Worm (Caenorhabditis elegans) whole organism, L3 larva: ENCODE data around the gene R05F9.7.

Source experiments
- elt-1 ChIP-seq: fragments of 150-350 bp; optimal IDR thresholded peaks from 2 replicates; lab custom pipeline; 2014; ENCODE audit warnings: missing biosample characterization, missing genetic modification characterization
- elt-2 ChIP-seq: sonication (generic microtip); optimal IDR thresholded peaks from 2 replicates; lab custom pipeline; 2016; ENCODE audit warnings: missing genetic modification reagents, mild to moderate bottlenecking, missing genetic modification characterization, missing compliant biosample characterization
- elt-3 ChIP-seq, 3 experiments: fragments of 150-350 bp in 1 of 3; sonication (generic microtip) in 2 of 3; optimal IDR thresholded peaks; 2 replicates in 2 of 3; 4 replicates in 1 of 3; lab custom pipeline; 2014 to 2017; ENCODE audit warnings: missing biosample characterization in 3 of 3, missing genetic modification characterization in 3 of 3
- fkh-10 ChIP-seq: sonication (generic microtip); optimal IDR thresholded peaks from 2 replicates; lab custom pipeline; 2017; ENCODE audit warnings: missing biosample characterization, missing genetic modification reagents, missing genetic modification characterization
- jun-1 ChIP-seq: fragments of 150-350 bp; optimal IDR thresholded peaks from 2 replicates; lab custom pipeline; 2014; ENCODE audit warnings: missing biosample characterization, missing genetic modification reagents, missing genetic modification characterization
- lin-15B ChIP-seq: fragments of 150-350 bp; optimal IDR thresholded peaks from 2 replicates; lab custom pipeline; 2014; ENCODE audit warnings: missing biosample characterization, missing genetic modification characterization
- nhr-23 ChIP-seq: fragments of 150-350 bp; optimal IDR thresholded peaks from 2 replicates; lab custom pipeline; 2014; ENCODE audit warnings: missing biosample characterization, missing genetic modification reagents, missing genetic modification characterization
- pha-4 ChIP-seq: fragments of 150-350 bp; optimal IDR thresholded peaks from 2 replicates; lab custom pipeline; 2014; ENCODE audit warnings: missing biosample characterization, missing genetic modification reagents, missing genetic modification characterization
- snpc-4 ChIP-seq: fragments of 150-350 bp; optimal IDR thresholded peaks from 2 replicates; lab custom pipeline; 2014; ENCODE audit warnings: missing biosample characterization, missing genetic modification characterization
- unc-39 ChIP-seq: sonication (generic microtip); optimal IDR thresholded peaks from 4 replicates; lab custom pipeline; 2017; ENCODE audit warnings: missing biosample characterization, missing genetic modification characterization
- ztf-11 ChIP-seq: fragments of 150-350 bp; optimal IDR thresholded peaks from 2 replicates; lab custom pipeline; 2014; ENCODE audit warnings: missing biosample characterization, missing genetic modification characterization

DNA sequence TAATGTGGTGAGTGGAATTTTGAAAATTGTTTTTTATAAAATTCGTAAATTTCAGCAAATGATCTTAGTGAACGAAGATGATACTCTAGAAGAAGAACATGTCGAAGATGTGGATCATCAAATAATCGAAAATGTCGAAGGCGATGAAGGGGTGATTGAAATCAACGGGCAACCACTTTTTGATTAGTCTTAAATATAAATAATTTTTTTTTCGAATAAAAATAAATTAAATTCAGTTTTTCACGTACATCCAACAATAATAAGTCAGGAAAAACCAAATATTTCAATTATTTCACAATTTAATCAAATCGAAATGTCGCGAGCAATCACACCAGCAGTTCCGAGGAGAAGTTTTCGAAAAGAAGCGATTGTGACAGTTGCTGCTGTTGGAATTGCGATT lies 51.7 kb downstream of the R05F9.7 start, which contains the start of gene ZK546.4:
- no peak for TF ChIP-seq snpc-4
- no peak for TF ChIP-seq pha-4 (tag; lab: Kevin White, UChicago)
- TF ChIP-seq ztf-11 (tag; lab: Kevin White, UChicago) = no peak
- TF ChIP-seq lin-15B = no peak
- no peak for TF ChIP-seq fkh-10
- TF ChIP-seq jun-1 (tag; lab: Kevin White, UChicago) = no peak
- no peak for TF ChIP-seq elt-3 (tag; optimal IDR thresholded peaks at IDR 0.05; lab: Kevin White, UChicago)
- no peak for TF ChIP-seq unc-39 (tag; lab: Kevin White, UChicago)
- no peak for TF ChIP-seq elt-2 (tag; lab: Kevin White, UChicago)
- no peak for TF ChIP-seq nhr-23 (tag; lab: Kevin White, UChicago)
- no peak for TF ChIP-seq elt-1 (tag; lab: Kevin White, UChicago)
